Worm (Caenorhabditis elegans) whole organism, late embryonic: ENCODE results near the gene Y41G9A.10.
A peak's percentile ranks its signal among the peaks of the same experiment; 100 is the strongest.

Source experiments
- C08G9.2 ChIP-seq: sonication (generic microtip); optimal IDR thresholded peaks from 2 replicates; lab custom pipeline; 2016; ENCODE audit warnings: mild to moderate bottlenecking, missing genetic modification characterization, moderate library complexity, missing compliant biosample characterization
- C38D4.7 ChIP-seq: fragments of 200-800 bp; sonication (Bioruptor generic); optimal IDR thresholded peaks from 2 replicates; lab custom pipeline; 2018; ENCODE audit warnings: mild to moderate bottlenecking, missing genetic modification characterization, moderate library complexity, missing compliant biosample characterization
- T23F11.4 ChIP-seq: fragments of 200-800 bp; sonication (Bioruptor generic); optimal IDR thresholded peaks from 2 replicates; lab custom pipeline; 2018; ENCODE audit warnings: mild to moderate bottlenecking, missing genetic modification characterization, missing compliant biosample characterization
- ceh-14 ChIP-seq: sonication (generic microtip); optimal IDR thresholded peaks from 2 replicates; lab custom pipeline; 2016; ENCODE audit warnings: missing genotype, missing genetic modification characterization, missing compliant biosample characterization
- ceh-2 ChIP-seq: sonication (generic microtip); optimal IDR thresholded peaks from 2 replicates; lab custom pipeline; 2016; ENCODE audit warnings: missing genotype, missing genetic modification characterization, missing compliant biosample characterization
- ceh-31 ChIP-seq: sonication (generic microtip); optimal IDR thresholded peaks from 2 replicates; lab custom pipeline; 2016; ENCODE audit warnings: missing genetic modification characterization, missing compliant biosample characterization
- ceh-48 ChIP-seq: sonication (generic microtip); optimal IDR thresholded peaks from 2 replicates; lab custom pipeline; 2016; ENCODE audit warnings: missing genetic modification characterization, inconsistent platforms, missing compliant biosample characterization
- ceh-9 ChIP-seq: sonication (generic microtip); optimal IDR thresholded peaks from 2 replicates; lab custom pipeline; 2016; ENCODE audit warnings: mild to moderate bottlenecking, missing genetic modification characterization, inconsistent platforms, missing compliant biosample characterization
- dve-1 ChIP-seq: sonication (generic microtip); optimal IDR thresholded peaks from 2 replicates; lab custom pipeline; 2017; ENCODE audit warnings: antibody characterized with exemption, mild to moderate bottlenecking, missing genetic modification characterization, missing compliant biosample characterization
- elt-2 ChIP-seq: sonication (generic microtip); optimal IDR thresholded peaks from 2 replicates; lab custom pipeline; 2016; ENCODE audit warnings: missing genetic modification reagents, missing genetic modification characterization, missing compliant biosample characterization
- ets-4 ChIP-seq: sonication (generic microtip); optimal IDR thresholded peaks from 2 replicates; lab custom pipeline; 2016; ENCODE audit warnings: missing genetic modification characterization, missing compliant biosample characterization
- eyg-1 ChIP-seq: sonication (generic microtip); optimal IDR thresholded peaks from 2 replicates; lab custom pipeline; 2016; ENCODE audit warnings: missing genotype, missing genetic modification characterization, missing compliant biosample characterization
- hlh-13 ChIP-seq: fragments of 200-800 bp; sonication (Bioruptor generic); optimal IDR thresholded peaks from 2 replicates; lab custom pipeline; 2018; ENCODE audit warnings: mild to moderate bottlenecking, missing genetic modification characterization, missing compliant biosample characterization
- hlh-15 ChIP-seq: sonication (generic microtip); optimal IDR thresholded peaks from 2 replicates; lab custom pipeline; 2016; ENCODE audit warnings: missing genetic modification characterization, missing compliant biosample characterization
- hlh-30 ChIP-seq: sonication (generic microtip); optimal IDR thresholded peaks from 2 replicates; lab custom pipeline; 2017; ENCODE audit warnings: antibody characterized with exemption, missing genetic modification characterization, missing compliant biosample characterization; ENCODE audit not compliant: insufficient read depth
- madf-2 ChIP-seq: sonication (generic microtip); optimal IDR thresholded peaks from 2 replicates; lab custom pipeline; 2017; ENCODE audit warnings: missing genetic modification characterization, missing compliant biosample characterization
- mec-3 ChIP-seq: sonication (generic microtip); optimal IDR thresholded peaks from 2 replicates; lab custom pipeline; 2016; ENCODE audit warnings: borderline replicate concordance, missing genetic modification characterization, missing compliant biosample characterization
- nfya-1 ChIP-seq: sonication (generic microtip); optimal IDR thresholded peaks from 2 replicates; lab custom pipeline; 2017; ENCODE audit warnings: missing genetic modification characterization, mild to moderate bottlenecking, missing compliant biosample characterization, antibody characterized with exemption, moderate library complexity
- nhr-11 ChIP-seq: fragments of 150-350 bp; optimal IDR thresholded peaks from 2 replicates; lab custom pipeline; 2014; ENCODE audit warnings: missing biosample characterization, missing genetic modification characterization
- nhr-232 ChIP-seq: sonication (generic microtip); optimal IDR thresholded peaks from 2 replicates; lab custom pipeline; 2016; ENCODE audit warnings: missing genetic modification characterization, missing compliant biosample characterization
- npax-4 ChIP-seq: sonication (generic microtip); optimal IDR thresholded peaks from 2 replicates; lab custom pipeline; 2016; ENCODE audit warnings: missing genetic modification characterization, missing compliant biosample characterization
- pat-9 ChIP-seq: fragments of 200-800 bp; sonication (Bioruptor generic); optimal IDR thresholded peaks from 2 replicates; lab custom pipeline; 2018; ENCODE audit warnings: mild to moderate bottlenecking, missing genetic modification characterization, moderate library complexity, missing compliant biosample characterization
- pha-4 ChIP-seq: fragments of 150-350 bp; optimal IDR thresholded peaks from 2 replicates; lab custom pipeline; 2018; ENCODE audit warnings: missing biosample characterization, missing genetic modification reagents, missing genetic modification characterization
- ref-2 ChIP-seq: sonication (generic microtip); optimal IDR thresholded peaks from 2 replicates; lab custom pipeline; 2016; ENCODE audit warnings: missing genetic modification characterization, missing compliant biosample characterization
- rnt-1 ChIP-seq: sonication (generic microtip); optimal IDR thresholded peaks from 2 replicates; lab custom pipeline; 2016; ENCODE audit warnings: missing genetic modification characterization, missing compliant biosample characterization
- tbx-2 ChIP-seq: sonication (generic microtip); optimal IDR thresholded peaks from 2 replicates; lab custom pipeline; 2016; ENCODE audit warnings: missing genetic modification characterization, missing compliant biosample characterization
- ttx-3 ChIP-seq: sonication (generic microtip); optimal IDR thresholded peaks from 2 replicates; lab custom pipeline; 2016; ENCODE audit warnings: missing genetic modification reagents, missing genetic modification characterization, missing compliant biosample characterization
- unc-42 ChIP-seq: sonication (generic microtip); optimal IDR thresholded peaks from 2 replicates; lab custom pipeline; 2016; ENCODE audit warnings: missing genotype, missing genetic modification characterization, missing compliant biosample characterization
- unc-55 ChIP-seq: sonication (generic microtip); optimal IDR thresholded peaks from 2 replicates; lab custom pipeline; 2017; ENCODE audit warnings: missing biosample characterization, missing genetic modification reagents, missing genetic modification characterization
- zip-5 ChIP-seq: sonication (generic microtip); optimal IDR thresholded peaks from 2 replicates; lab custom pipeline; 2016; ENCODE audit warnings: missing genetic modification characterization, missing compliant biosample characterization

Y41G9A.10 gene

DNA sequence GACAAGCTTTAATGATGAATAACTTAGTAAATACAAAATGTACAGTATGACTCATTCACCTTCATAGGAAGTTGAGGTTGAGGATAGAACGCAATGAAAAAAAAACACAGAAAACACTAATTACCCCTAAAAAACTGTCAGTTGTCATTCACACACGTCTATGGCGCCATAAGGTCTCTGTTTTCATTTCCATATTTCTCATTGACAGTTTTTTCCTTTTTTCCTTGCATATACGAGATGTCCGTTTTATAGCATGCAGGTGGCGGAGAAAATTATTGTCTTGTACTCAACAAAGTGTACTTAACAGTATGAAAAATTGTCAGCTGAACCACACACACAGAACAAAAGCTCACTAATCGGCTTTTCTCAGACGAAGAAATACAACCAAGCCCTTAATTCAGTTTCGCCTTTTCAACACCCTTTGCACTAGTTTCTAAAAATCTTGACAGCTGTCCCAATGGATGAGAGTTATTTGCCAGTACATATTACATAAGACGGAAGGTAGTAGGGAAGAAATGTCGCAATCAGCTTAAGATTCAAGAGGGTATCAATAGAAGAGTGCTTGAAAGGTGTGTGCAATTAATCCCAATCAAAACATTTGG is 23.7 kb downstream of the Y41G9A.10 start:
- TF ChIP-seq dve-1 (tag; lab: Kevin White, UChicago) (no peak), unc-42 (tag; lab: Kevin White, UChicago) (peak; percentile 36)

DNA sequence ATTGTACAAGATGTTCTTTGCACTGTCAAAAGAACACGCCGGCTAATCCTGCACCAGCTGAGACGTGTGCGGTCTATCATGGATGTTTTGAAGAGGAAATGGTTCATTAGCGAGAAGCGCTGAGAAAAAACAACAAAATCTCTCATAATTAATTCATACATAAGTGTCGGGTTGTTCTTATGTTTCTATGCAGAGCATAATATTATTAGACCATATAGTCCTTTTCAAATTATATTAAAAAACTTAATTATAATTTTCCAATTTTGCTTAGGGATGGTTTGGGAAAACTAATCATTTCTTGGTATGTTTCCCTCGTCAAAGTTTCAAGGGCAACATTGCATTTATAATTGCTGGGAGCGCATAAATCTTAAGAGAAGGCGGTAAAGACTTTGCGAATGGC is 24.6 kb downstream of the Y41G9A.10 start:
- TF ChIP-seq unc-42 (tag; lab: Kevin White, UChicago) (peak; percentile 43), rnt-1 (no peak), ref-2 (tag; lab: Kevin White, UChicago) (no peak), T23F11.4 (GFP tag; lab: Kevin White, UChicago) (no peak), C08G9.2 (tag; lab: Kevin White, UChicago) (no peak)

DNA sequence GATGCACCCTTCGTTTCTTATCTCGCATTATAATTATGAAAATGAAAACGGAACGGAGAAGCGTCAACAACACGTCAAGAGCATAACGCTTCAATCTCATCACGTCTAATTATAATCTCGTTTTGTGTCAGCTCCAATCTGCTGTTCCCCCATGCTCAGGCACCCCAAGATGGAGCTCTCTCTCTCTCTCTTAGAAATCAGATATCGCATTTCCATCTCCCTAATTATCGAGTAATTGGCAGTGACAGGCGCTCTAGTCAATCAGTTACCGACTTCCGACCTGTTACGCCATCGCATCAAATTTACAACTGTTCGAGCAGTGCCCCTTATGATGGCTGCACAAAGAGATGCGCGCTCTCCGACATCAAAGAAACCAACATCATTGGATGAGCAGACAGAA is 25.9 kb downstream of the Y41G9A.10 start:
- TF ChIP-seq pat-9 (tag; lab: Kevin White, UChicago): no peak
- no peak for TF ChIP-seq ceh-9
- no peak for TF ChIP-seq pha-4 (tag; lab: Kevin White, UChicago)
- TF ChIP-seq ceh-14 (tag; lab: Kevin White, UChicago): no peak
- TF ChIP-seq hlh-30: no peak
- peak; percentile 12 for TF ChIP-seq ceh-31 (tag; lab: Kevin White, UChicago)
- no peak for TF ChIP-seq hlh-15 (tag; lab: Kevin White, UChicago)
- no peak for TF ChIP-seq hlh-13 (GFP tag; lab: Kevin White, UChicago)
- no peak for TF ChIP-seq madf-2 (tag; lab: Kevin White, UChicago)
- peak; percentile 89 for TF ChIP-seq unc-55 (GFP tag; lab: Kevin White, UChicago)
- TF ChIP-seq C38D4.7: no peak
- peak; percentile 15 for TF ChIP-seq ttx-3 (tag; lab: Kevin White, UChicago)
- no peak for TF ChIP-seq nhr-11
- TF ChIP-seq unc-42 (tag; lab: Kevin White, UChicago): peak; percentile 78
- no peak for TF ChIP-seq ets-4 (tag; lab: Kevin White, UChicago)
- no peak for TF ChIP-seq C08G9.2 (tag; lab: Kevin White, UChicago)

DNA sequence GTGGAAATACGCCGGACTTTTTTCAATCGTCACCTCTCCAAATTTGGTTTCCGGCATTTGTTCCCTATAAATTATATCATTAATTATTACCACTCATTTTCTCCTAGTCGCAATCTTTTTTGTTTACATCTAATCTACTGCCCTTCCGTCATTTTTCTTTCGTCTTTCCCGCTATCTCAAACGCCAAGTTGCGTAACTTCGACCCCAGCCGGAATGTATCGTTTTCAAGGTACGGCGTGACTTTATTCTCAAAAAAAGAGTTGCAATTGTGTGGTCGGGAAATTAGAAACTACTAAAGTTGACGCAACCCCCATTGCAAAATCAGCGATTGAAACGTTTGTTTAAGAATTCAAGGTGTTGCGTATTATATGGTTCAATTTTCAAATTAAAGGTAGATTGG is 26.9 kb downstream of the Y41G9A.10 start:
- TF ChIP-seq elt-2 (tag; lab: Kevin White, UChicago) (peak; percentile 69), ceh-2 (no peak)

DNA sequence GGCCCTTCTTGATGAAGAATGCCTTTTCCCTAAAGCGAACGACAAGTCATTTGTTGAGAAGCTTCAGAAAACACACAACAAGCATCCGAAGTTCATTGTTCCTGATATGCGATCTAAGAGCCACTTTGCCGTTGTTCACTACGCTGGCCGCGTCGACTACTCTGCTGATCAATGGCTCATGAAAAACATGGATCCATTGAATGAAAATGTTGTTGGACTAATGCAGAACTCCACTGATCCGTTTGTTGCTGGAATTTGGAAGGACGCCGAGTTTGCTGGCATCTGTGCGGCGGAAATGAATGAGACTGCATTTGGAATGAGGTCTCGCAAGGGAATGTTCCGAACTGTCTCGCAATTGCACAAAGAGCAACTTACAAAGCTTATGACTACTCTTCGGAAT is 33.7 kb downstream of the Y41G9A.10 start:
- TF ChIP-seq ceh-31 (tag; lab: Kevin White, UChicago) (no peak), ceh-48 (tag; lab: Kevin White, UChicago) (no peak), eyg-1 (tag; lab: Kevin White, UChicago) (no peak), zip-5 (tag; lab: Kevin White, UChicago) (no peak), npax-4 (tag; lab: Kevin White, UChicago) (no peak), nfya-1 (no peak)
- TF ChIP-seq, all 69 proteins: peak for 0

DNA sequence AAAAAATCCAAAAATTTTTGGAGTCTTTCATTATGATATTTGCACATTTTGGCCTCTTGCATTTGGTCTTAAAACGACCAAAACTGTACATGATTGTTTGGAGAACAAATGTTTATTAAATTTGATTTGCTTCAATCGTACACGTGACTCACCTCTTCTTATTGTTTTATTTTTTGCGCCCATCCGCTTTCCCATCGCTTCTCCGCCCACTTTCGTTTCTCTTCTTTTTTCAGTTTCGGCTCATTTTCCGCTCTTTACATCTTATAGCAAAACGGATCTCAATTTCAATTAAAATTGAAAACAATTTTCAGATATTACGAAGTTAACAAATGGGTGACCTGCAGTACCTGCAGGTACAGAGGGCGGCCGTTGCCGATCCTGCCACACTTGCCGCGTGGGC is 37.1 kb downstream of the Y41G9A.10 start, which contains the start of gene nmy-1:
Gene nmy-1, plus strand, starts transcription at position 301 of the 400 bp plus-strand sequence.
- TF ChIP-seq madf-2 (tag; lab: Kevin White, UChicago) (no peak), hlh-15 (tag; lab: Kevin White, UChicago) (no peak), C08G9.2 (tag; lab: Kevin White, UChicago) (no peak), mec-3 (tag; lab: Kevin White, UChicago) (no peak), eyg-1 (tag; lab: Kevin White, UChicago) (no peak), tbx-2 (tag; lab: Kevin White, UChicago) (no peak), hlh-30 (no peak), nhr-232 (tag; lab: Kevin White, UChicago) (no peak), C38D4.7 (no peak)
- TF ChIP-seq, all 69 proteins: peak for 0
